Worm (Caenorhabditis elegans) whole organism, L4 larva: ENCODE measurements around the gene Y22D7AL.3.

Experiments used
- D1046.2 ChIP-seq: fragments of 200-800 bp; sonication (Bioruptor generic); IDR thresholded peaks from 2 replicates; pipeline ENCODE4 v1.3.6; 2022; ENCODE audit warnings: missing genetic modification characterization, missing compliant biosample characterization
- F26F4.8 ChIP-seq: fragments of 200-800 bp; sonication (Bioruptor generic); conservative IDR thresholded peaks from 2 replicates; pipeline ENCODE4 v1.3.6; 2022; ENCODE audit warnings: missing genetic modification characterization, missing compliant biosample characterization
- R02D3.7 ChIP-seq: fragments of 150-350 bp; sonication (generic microtip); optimal IDR thresholded peaks from 3 replicates; lab custom pipeline; 2014; ENCODE audit warnings: missing biosample characterization, missing genetic modification characterization
- Y48G9A.11 ChIP-seq: fragments of 200-800 bp; sonication (Bioruptor generic); IDR thresholded peaks from 2 replicates; pipeline ENCODE4 v1.3.6; 2022; ENCODE audit warnings: missing genetic modification reagents, missing genetic modification characterization, missing compliant biosample characterization
- Y5F2A.4 ChIP-seq: fragments of 200-800 bp; sonication (Bioruptor generic); optimal IDR thresholded peaks from 2 replicates; lab custom pipeline; 2018; ENCODE audit warnings: mild to moderate bottlenecking, missing genetic modification characterization, missing compliant biosample characterization
- Y75B8A.6 ChIP-seq: fragments of 200-800 bp; sonication (Bioruptor generic); IDR thresholded peaks from 2 replicates; pipeline ENCODE4 v1.3.6; 2022; ENCODE audit warnings: missing genetic modification reagents, missing genetic modification characterization, missing compliant biosample characterization
- ZK337.2 ChIP-seq: fragments of 200-800 bp; sonication (Bioruptor generic); IDR thresholded peaks from 2 replicates; pipeline ENCODE4 v1.3.6; 2022; ENCODE audit warnings: missing genetic modification reagents, missing genetic modification characterization, missing compliant biosample characterization
- ZK546.5 ChIP-seq, 2 experiments: sonication (generic microtip); optimal IDR thresholded peaks; 2 replicates each; lab custom pipeline; 2017; ENCODE audit warnings: missing biosample characterization in 2 of 2, missing genetic modification characterization in 2 of 2
- aha-1 ChIP-seq: fragments of 150-350 bp; peaks from one replicate; lab custom pipeline; 2014; ENCODE audit warnings: missing biosample characterization, missing genetic modification characterization
- aly-2 ChIP-seq: sonication (generic microtip); optimal IDR thresholded peaks from 2 replicates; lab custom pipeline; 2018; ENCODE audit warnings: missing biosample characterization, missing genetic modification characterization
- ama-1 ChIP-seq: fragments of 150-350 bp; optimal IDR thresholded peaks from 2 replicates; lab custom pipeline; 2014; ENCODE audit warnings: inconsistent platforms, mixed read lengths
- ceh-20 ChIP-seq: fragments of 200-800 bp; sonication (Bioruptor generic); IDR thresholded peaks from 2 replicates; pipeline ENCODE4 v1.3.6; 2022; ENCODE audit warnings: missing genetic modification reagents, missing genetic modification characterization, missing compliant biosample characterization
- ceh-28 ChIP-seq: fragments of 150-350 bp; optimal IDR thresholded peaks from 2 replicates; lab custom pipeline; 2014; ENCODE audit warnings: missing biosample characterization, missing genetic modification reagents, missing genetic modification characterization
- ceh-32 ChIP-seq: sonication (generic microtip); optimal IDR thresholded peaks from 2 replicates; lab custom pipeline; 2016; ENCODE audit warnings: mild to moderate bottlenecking, missing genetic modification characterization, missing compliant biosample characterization; ENCODE audit not compliant: poor library complexity
- ceh-44 ChIP-seq: fragments of 200-800 bp; sonication (Bioruptor generic); IDR thresholded peaks from 2 replicates; pipeline ENCODE4 v1.3.6; 2022; ENCODE audit warnings: missing genetic modification reagents, missing genetic modification characterization, missing compliant biosample characterization
- ceh-62 ChIP-seq: sonication (generic microtip); optimal IDR thresholded peaks from 2 replicates; lab custom pipeline; 2017; ENCODE audit warnings: missing biosample characterization, missing genetic modification characterization
- daf-16 ChIP-seq, 3 experiments: sonication (generic microtip); optimal IDR thresholded peaks; 2 replicates each; lab custom pipeline; 2016 to 2017; ENCODE audit warnings: missing genetic modification characterization in 3 of 3, missing genetic modification reagents in 3 of 3, mild to moderate bottlenecking in 2 of 3, missing compliant biosample characterization in 2 of 3, missing biosample characterization in 1 of 3, moderate library complexity in 1 of 3
- daf-19 ChIP-seq: fragments of 200-800 bp; sonication (Bioruptor generic); conservative IDR thresholded peaks from 2 replicates; pipeline ENCODE4 v1.3.6; 2022; ENCODE audit warnings: missing genetic modification characterization, missing compliant biosample characterization
- daf-8 ChIP-seq: fragments of 200-800 bp; sonication (Bioruptor generic); IDR thresholded peaks from 2 replicates; pipeline ENCODE4 v1.3.6; 2022; ENCODE audit warnings: missing genetic modification characterization, missing compliant biosample characterization
- dmd-9 ChIP-seq: fragments of 200-800 bp; sonication (Bioruptor generic); IDR thresholded peaks from 2 replicates; pipeline ENCODE4 v1.3.6; 2022; ENCODE audit warnings: missing genetic modification reagents, missing genetic modification characterization, missing compliant biosample characterization
- duxl-1 ChIP-seq: sonication (generic microtip); optimal IDR thresholded peaks from 2 replicates; lab custom pipeline; 2016; ENCODE audit warnings: mild to moderate bottlenecking, missing genetic modification characterization, moderate library complexity, missing compliant biosample characterization; ENCODE audit not compliant: poor library complexity
- dve-1 ChIP-seq: sonication (generic microtip); optimal IDR thresholded peaks from 2 replicates; lab custom pipeline; 2017; ENCODE audit warnings: antibody characterized with exemption, mild to moderate bottlenecking, missing genetic modification characterization, missing compliant biosample characterization; ENCODE audit not compliant: insufficient read depth
- egl-43 ChIP-seq: fragments of 200-800 bp; sonication (Bioruptor generic); IDR thresholded peaks from 2 replicates; pipeline ENCODE4 v1.3.6; 2022; ENCODE audit warnings: missing genetic modification reagents, missing genetic modification characterization, missing compliant biosample characterization
- hif-1 ChIP-seq, 2 experiments: sonication (generic microtip); optimal IDR thresholded peaks; 2 replicates each; lab custom pipeline; 2016 to 2017; ENCODE audit warnings: missing compliant biosample characterization in 2 of 2, missing genetic modification characterization in 2 of 2, missing genetic modification reagents in 2 of 2, missing genotype in 2 of 2, mild to moderate bottlenecking in 1 of 2
- hlh-30 ChIP-seq: sonication (generic microtip); optimal IDR thresholded peaks from 2 replicates; lab custom pipeline; 2017; ENCODE audit warnings: antibody characterized with exemption, mild to moderate bottlenecking, missing genetic modification characterization, missing compliant biosample characterization; ENCODE audit not compliant: insufficient read depth
- hmg-1.1 ChIP-seq: fragments of 200-800 bp; sonication (Bioruptor generic); IDR thresholded peaks from 2 replicates; pipeline ENCODE4 v1.3.6; 2022; ENCODE audit warnings: missing genetic modification reagents, missing genetic modification characterization, missing compliant biosample characterization
- lim-7 ChIP-seq: fragments of 200-800 bp; sonication (Bioruptor generic); IDR thresholded peaks from 2 replicates; pipeline ENCODE4 v1.3.6; 2022; ENCODE audit warnings: missing genetic modification characterization, missing compliant biosample characterization
- lin-1 ChIP-seq: fragments of 200-800 bp; sonication (Bioruptor generic); IDR thresholded peaks from 2 replicates; pipeline ENCODE4 v1.3.6; 2022; ENCODE audit warnings: missing genetic modification reagents, missing genetic modification characterization, missing compliant biosample characterization
- lin-13 ChIP-seq: fragments of 150-350 bp; optimal IDR thresholded peaks from 2 replicates; lab custom pipeline; 2014; ENCODE audit warnings: missing biosample characterization, missing genetic modification reagents, missing genetic modification characterization
- lin-15B ChIP-seq: fragments of 150-350 bp; sonication (generic microtip); optimal IDR thresholded peaks from 3 replicates; lab custom pipeline; 2014; ENCODE audit warnings: missing biosample characterization, missing genetic modification characterization
- lin-29 ChIP-seq: fragments of 200-800 bp; sonication (Bioruptor generic); IDR thresholded peaks from 2 replicates; pipeline ENCODE4 v1.3.6; 2022; ENCODE audit warnings: missing genetic modification reagents, missing genetic modification characterization, missing compliant biosample characterization
- lin-38 ChIP-seq: fragments of 200-800 bp; sonication (Bioruptor generic); IDR thresholded peaks from 2 replicates; pipeline ENCODE4 v1.3.6; 2022; ENCODE audit warnings: missing genetic modification reagents, missing genetic modification characterization, missing compliant biosample characterization
- mes-2 ChIP-seq: sonication (generic microtip); optimal IDR thresholded peaks from 2 replicates; lab custom pipeline; 2016; ENCODE audit warnings: missing genotype, mild to moderate bottlenecking, missing genetic modification characterization, missing compliant biosample characterization; ENCODE audit not compliant: poor library complexity, severe bottlenecking
- mxl-3 ChIP-seq: fragments of 200-800 bp; sonication (Bioruptor generic); optimal IDR thresholded peaks from 2 replicates; lab custom pipeline; 2018; ENCODE audit warnings: mild to moderate bottlenecking, missing genetic modification characterization, missing compliant biosample characterization
- nhr-11 ChIP-seq: fragments of 150-350 bp; optimal IDR thresholded peaks from 2 replicates; lab custom pipeline; 2014; ENCODE audit warnings: missing biosample characterization, missing genetic modification characterization
- nhr-111 ChIP-seq: fragments of 200-800 bp; sonication (Bioruptor generic); optimal IDR thresholded peaks from 2 replicates; lab custom pipeline; 2018; ENCODE audit warnings: mild to moderate bottlenecking, missing genetic modification characterization, missing compliant biosample characterization
- nhr-77 ChIP-seq: fragments of 150-350 bp; optimal IDR thresholded peaks from 2 replicates; lab custom pipeline; 2014; ENCODE audit warnings: missing biosample characterization, missing genetic modification characterization
- pha-4 ChIP-seq, 2 experiments: fragments of 150-350 bp in 1 of 2; fragments of 200-800 bp in 1 of 2; sonication (Bioruptor generic) in 1 of 2; IDR thresholded peaks in 1 of 2; optimal IDR thresholded peaks in 1 of 2; 2 replicates each; pipeline versions ENCODE4 v1.3.6 to Lab custom; 2014 to 2022; ENCODE audit warnings: missing genetic modification characterization in 2 of 2, missing genetic modification reagents in 2 of 2, missing biosample characterization in 1 of 2, missing compliant biosample characterization in 1 of 2
- php-3 ChIP-seq: fragments of 200-800 bp; sonication (Bioruptor generic); IDR thresholded peaks from 2 replicates; pipeline ENCODE4 v1.3.6; 2022; ENCODE audit warnings: missing genetic modification reagents, missing genetic modification characterization, missing compliant biosample characterization
- pqm-1 ChIP-seq: sonication (generic microtip); optimal IDR thresholded peaks from 2 replicates; lab custom pipeline; 2017; ENCODE audit warnings: missing biosample characterization, missing genetic modification characterization
- saeg-2 ChIP-seq: fragments of 200-800 bp; sonication (Bioruptor generic); IDR thresholded peaks from 2 replicates; pipeline ENCODE4 v1.3.6; 2022; ENCODE audit warnings: missing genetic modification reagents, missing genetic modification characterization, missing compliant biosample characterization
- snpc-1.2 ChIP-seq: fragments of 200-800 bp; sonication (Bioruptor generic); IDR thresholded peaks from 2 replicates; pipeline ENCODE4 v1.3.6; 2022; ENCODE audit warnings: missing genetic modification reagents, missing genetic modification characterization, missing compliant biosample characterization
- unc-130 ChIP-seq: sonication (generic microtip); optimal IDR thresholded peaks from 2 replicates; lab custom pipeline; 2016; ENCODE audit warnings: missing genetic modification reagents, missing genetic modification characterization, missing compliant biosample characterization
- vab-7 ChIP-seq: fragments of 200-800 bp; sonication (Bioruptor generic); IDR thresholded peaks from 2 replicates; pipeline ENCODE4 v1.3.6; 2022; ENCODE audit warnings: missing genetic modification reagents, missing genetic modification characterization, missing compliant biosample characterization
- zag-1 ChIP-seq: fragments of 150-350 bp; optimal IDR thresholded peaks from 2 replicates; lab custom pipeline; 2014; ENCODE audit warnings: missing biosample characterization, missing genetic modification characterization
- zip-2 ChIP-seq: fragments of 150-350 bp; optimal IDR thresholded peaks from 2 replicates; lab custom pipeline; 2014; ENCODE audit warnings: missing biosample characterization, missing genetic modification characterization
- ztf-11 ChIP-seq: fragments of 150-350 bp; optimal IDR thresholded peaks from 2 replicates; lab custom pipeline; 2014; ENCODE audit warnings: missing biosample characterization, missing genetic modification characterization
- ztf-7 ChIP-seq: fragments of 150-350 bp; optimal IDR thresholded peaks from 2 replicates; lab custom pipeline; 2014; ENCODE audit warnings: missing biosample characterization, missing genetic modification characterization

Y22D7AL.3 gene

ce11 chrIII:1602682-1603081, 38.6 kb upstream of the Y22D7AL.3 start (continued):
- TF ChIP-seq daf-16 (GFP tag; optimal IDR thresholded peaks at IDR 0.05; lab: Kevin White, UChicago) (no peak), daf-16 (tag; optimal IDR thresholded peaks at IDR 0.05; lab: Kevin White, UChicago) (peak; percentile 93), pqm-1 (tag; lab: Kevin White, UChicago) (peak; percentile 67), nhr-77 (tag; lab: Kevin White, UChicago) (peak; percentile 38), php-3 (peak; percentile 84)

DNA sequence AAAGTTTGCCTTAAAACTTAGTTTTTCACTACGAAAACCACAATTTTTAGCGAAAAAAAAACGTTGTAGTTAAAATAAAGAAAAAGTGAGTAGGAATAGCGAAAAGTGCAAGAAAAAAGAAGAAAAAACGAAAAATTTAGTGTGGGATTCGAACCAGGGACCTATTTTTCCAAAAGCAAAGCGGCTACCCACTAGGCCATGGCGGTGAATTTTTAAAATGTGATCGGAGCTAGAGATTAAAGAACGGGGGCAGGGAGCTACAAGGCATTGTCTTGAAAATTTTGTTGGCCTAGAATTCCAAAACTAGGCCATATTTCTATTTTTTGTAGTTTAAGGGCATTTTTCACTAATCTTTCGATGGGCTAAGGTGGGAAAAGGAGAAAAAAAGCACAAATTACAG, 37.5 kb upstream of the Y22D7AL.3 start:
- TF ChIP-seq lin-29 (GFP tag; lab: Robert Waterston, UW) (no peak), Y75B8A.6 (no peak), dve-1 (tag; lab: Kevin White, UChicago) (no peak), lin-15B (tag; lab: Kevin White, UChicago) (no peak), egl-43 (GFP tag; lab: Robert Waterston, UW) (0 out of 2 replicates have a peak, but pooled peaks have one; percentile 28), pha-4 (GFP tag; IDR thresholded peaks at IDR 0.05; lab: Robert Waterston, UW) (0 out of 2 replicates have a peak, but pooled peaks have one; percentile 52), pha-4 (tag; optimal IDR thresholded peaks at IDR 0.05; lab: Kevin White, UChicago) (no peak), ZK546.5 (tag; optimal IDR thresholded peaks at IDR 0.05; lab: Kevin White, UChicago) (no peak), dmd-9 (GFP tag; lab: Robert Waterston, UW) (no peak), aha-1 (tag; lab: Kevin White, UChicago) (peak; percentile 39), ztf-7 (tag; lab: Kevin White, UChicago) (no peak), daf-8 (GFP tag; lab: Robert Waterston, UW) (no peak), lin-13 (GFP tag; lab: Kevin White, UChicago) (peak; percentile 56), duxl-1 (tag; lab: Kevin White, UChicago) (no peak), ceh-44 (GFP tag; lab: Robert Waterston, UW) (no peak), daf-19 (GFP tag; lab: Robert Waterston, UW) (no peak), ama-1 (lab: Kevin White, UChicago) (no peak), aly-2 (no peak), zip-2 (tag; lab: Kevin White, UChicago) (no peak), nhr-111 (no peak), ceh-20 (GFP tag; lab: Robert Waterston, UW) (no peak), F26F4.8 (GFP tag; lab: Robert Waterston, UW) (0 out of 2 replicates have a peak, but pooled peaks have one; percentile 58), zag-1 (tag; lab: Kevin White, UChicago) (no peak), ceh-28 (tag; lab: Kevin White, UChicago) (no peak), mxl-3 (no peak), R02D3.7 (tag; lab: Kevin White, UChicago) (no peak), nhr-77 (tag; lab: Kevin White, UChicago) (no peak), hlh-30 (tag; lab: Kevin White, UChicago) (no peak), lin-38 (GFP tag; lab: Robert Waterston, UW) (peak; percentile 62), saeg-2 (no peak), vab-7 (GFP tag; lab: Robert Waterston, UW) (peak; percentile 41; the same call in 1 of the 2 replicates), ZK337.2 (GFP tag; lab: Robert Waterston, UW) (no peak), ceh-32 (tag; lab: Kevin White, UChicago) (no peak), mes-2 (tag; lab: Kevin White, UChicago) (peak; percentile 54), nhr-11 (tag; lab: Kevin White, UChicago) (no peak), Y48G9A.11 (GFP tag; lab: Robert Waterston, UW) (0 out of 2 replicates have a peak, but pooled peaks have one; percentile 9), hif-1 (tag; optimal IDR thresholded peaks at IDR 0.05; lab: Kevin White, UChicago) (no peak), lim-7 (GFP tag; lab: Robert Waterston, UW) (peak; percentile 65; the same call in 1 of the 2 replicates), snpc-1.2 (GFP tag; lab: Robert Waterston, UW) (no peak), D1046.2 (GFP tag; lab: Robert Waterston, UW) (no peak), hmg-1.1 (GFP tag; lab: Robert Waterston, UW) (no peak), lin-1 (GFP tag; lab: Robert Waterston, UW) (no peak), ceh-62 (tag; lab: Kevin White, UChicago) (no peak), Y5F2A.4 (GFP tag; lab: Kevin White, UChicago) (peak; percentile 2), ztf-11 (tag; lab: Kevin White, UChicago) (no peak), unc-130 (GFP tag; lab: Kevin White, UChicago) (peak; percentile 43)
